Fruit fly (Drosophila melanogaster): ENCODE data around the gene Gr93b.

Gr93b gene

DNA sequence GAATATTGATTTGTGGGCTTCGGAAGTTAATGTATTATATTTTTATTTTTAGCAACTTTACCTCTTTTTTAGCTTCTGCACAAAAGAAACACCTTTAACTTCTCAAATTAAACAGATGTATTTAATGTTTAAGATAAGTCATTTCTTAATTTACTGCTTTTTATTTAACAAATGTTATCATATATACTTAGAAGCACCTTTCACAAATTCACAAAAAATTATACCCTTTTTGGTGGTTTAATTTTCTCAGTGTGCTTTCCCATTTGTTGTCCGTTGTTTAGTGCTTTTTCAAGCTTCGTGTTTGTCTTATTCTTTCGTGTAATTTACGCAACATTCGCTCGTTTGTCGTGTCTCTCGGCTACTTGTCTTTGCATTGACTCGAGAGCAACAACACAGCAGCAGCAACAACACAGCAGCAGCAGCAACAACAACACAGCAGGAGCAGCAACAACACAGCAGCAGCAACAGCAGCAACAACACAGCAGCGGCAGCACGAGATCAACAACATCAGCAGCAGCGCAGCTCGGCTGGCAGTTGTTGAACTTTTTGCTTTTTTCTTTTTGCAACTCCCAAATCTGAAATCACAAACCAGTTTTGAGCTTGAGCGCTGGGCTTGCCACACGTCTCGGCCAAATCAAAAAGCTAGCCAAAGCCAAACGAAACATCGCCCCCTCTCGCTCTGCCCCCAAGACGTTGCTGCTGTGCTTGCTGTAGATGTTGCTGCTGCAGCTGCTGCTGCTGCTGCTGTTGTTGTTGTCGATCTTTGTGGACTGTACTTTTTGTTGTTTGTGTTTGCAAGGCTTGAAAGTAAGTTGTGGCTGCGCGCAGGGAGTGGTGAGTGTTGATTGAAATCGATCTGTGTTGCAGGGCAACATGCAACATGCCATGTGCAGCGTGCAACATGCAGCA, 6.2 kb downstream of the Gr93b start (continued):
- TF ChIP-seq Dfd (GFP tag; optimal IDR thresholded peaks at IDR 0.05) (peak in 1 of 2 experiments; percentile 87), CG14860 (GFP tag; IDR thresholded peaks at IDR 0.05; ENCODE audit: partially characterized antibody) (no peak), ranshi (GFP tag; IDR thresholded peaks at IDR 0.05) (peak; percentile 55; the same call in 1 of the 2 replicates), ham (GFP tag; IDR thresholded peaks at IDR 0.05) (no peak), Hr51 (GFP tag; optimal IDR thresholded peaks at IDR 0.05) (no peak), lab (GFP tag; optimal IDR thresholded peaks at IDR 0.05) (peak; percentile 37), CG6683 (GFP tag; optimal IDR thresholded peaks at IDR 0.05) (no peak), lbe (GFP tag; optimal IDR thresholded peaks at IDR 0.05) (no peak), gfzf (GFP tag; optimal IDR thresholded peaks at IDR 0.05) (no peak), bigmax (GFP tag; optimal IDR thresholded peaks at IDR 0.05) (no peak), CG3281 (GFP tag; optimal IDR thresholded peaks at IDR 0.05) (peak; percentile 41), mld (GFP tag; IDR thresholded peaks at IDR 0.05; ENCODE audit: partially characterized antibody) (no peak), gem (tag; optimal IDR thresholded peaks at IDR 0.05) (peak; percentile 62)

DNA sequence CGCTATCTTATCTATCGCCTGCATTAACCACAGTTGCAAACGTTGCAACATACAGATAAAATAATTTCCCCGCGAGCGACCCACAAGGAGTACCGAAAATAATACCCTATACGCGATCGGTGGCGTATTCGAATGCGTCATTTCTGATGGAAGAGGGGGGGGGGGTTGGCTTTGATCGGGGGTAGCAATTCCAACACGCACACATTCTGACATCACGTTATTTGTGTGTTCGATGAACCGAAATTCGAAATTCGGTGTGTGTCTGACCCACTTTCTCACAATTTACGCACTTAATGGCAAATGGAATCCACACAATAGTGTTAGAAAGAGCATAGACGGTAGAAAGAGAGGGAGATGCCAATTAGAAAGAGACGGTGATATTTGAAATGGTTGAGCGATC, 7.0 kb downstream of the Gr93b start:
- TF ChIP-seq MBD-R2 (GFP tag; IDR thresholded peaks at IDR 0.05) (no peak), kay (GFP tag; optimal IDR thresholded peaks at IDR 0.05) (peak; percentile 69), gfzf (GFP tag; optimal IDR thresholded peaks at IDR 0.05) (no peak), CG17829 (tag; optimal IDR thresholded peaks at IDR 0.05) (no peak), CG13624 (GFP tag; optimal IDR thresholded peaks at IDR 0.05) (no peak), bbx (GFP tag; IDR thresholded peaks at IDR 0.05; ENCODE audit: partially characterized antibody) (no peak), slou (GFP tag; optimal IDR thresholded peaks at IDR 0.05) (no peak), Bgb (GFP tag; IDR thresholded peaks at IDR 0.05; ENCODE audit: partially characterized antibody) (0 out of 2 replicates have a peak, but pooled peaks have one; percentile 20), CG14965 (GFP tag; optimal IDR thresholded peaks at IDR 0.05; ENCODE audit: borderline replicate concordance) (no peak), sisA (GFP tag; IDR thresholded peaks at IDR 0.05) (no peak), Trl (optimal IDR thresholded peaks at IDR 0.05) (no peak), Trl (GFP tag; optimal IDR thresholded peaks at IDR 0.05) (no peak), vvl (GFP tag; IDR thresholded peaks at IDR 0.05) (peak; percentile 39; the same call in 1 of the 2 replicates), CG31365 (tag; optimal IDR thresholded peaks at IDR 0.05) (no peak), pzg (GFP tag; optimal IDR thresholded peaks at IDR 0.05) (no peak), Hr78 (GFP tag; optimal IDR thresholded peaks at IDR 0.05) (peak in 1 of 2 experiments; percentile 59), CG14014 (GFP tag; IDR thresholded peaks at IDR 0.05) (no peak), Ada2b (GFP tag; IDR thresholded peaks at IDR 0.05) (no peak), tin (GFP tag; optimal IDR thresholded peaks at IDR 0.05) (no peak), trh (GFP tag; optimal IDR thresholded peaks at IDR 0.05) (no peak), CG1832 (GFP tag; optimal IDR thresholded peaks at IDR 0.05) (peak; percentile 34), pnt (GFP tag; optimal IDR thresholded peaks at IDR 0.05) (no peak), dpn (GFP tag; optimal IDR thresholded peaks at IDR 0.05) (no peak), fd102C (GFP tag; optimal IDR thresholded peaks at IDR 0.05) (no peak), CG15479 (GFP tag; optimal IDR thresholded peaks at IDR 0.05) (peak; percentile 36), CG6654 (GFP tag; optimal IDR thresholded peaks at IDR 0.05) (no peak), gcm2 (GFP tag; optimal IDR thresholded peaks at IDR 0.05) (no peak), CG1603 (tag; optimal IDR thresholded peaks at IDR 0.05) (peak; percentile 17), dysf (GFP tag; IDR thresholded peaks at IDR 0.05) (no peak), exex (tag; optimal IDR thresholded peaks at IDR 0.05) (no peak), CG6683 (GFP tag; optimal IDR thresholded peaks at IDR 0.05) (no peak), chn (GFP tag; optimal IDR thresholded peaks at IDR 0.05) (no peak), Nf-YA (GFP tag; IDR thresholded peaks at IDR 0.05) (no peak), D (optimal IDR thresholded peaks at IDR 0.05) (no peak), D (GFP tag; optimal IDR thresholded peaks at IDR 0.05) (no peak), dati (GFP tag; IDR thresholded peaks at IDR 0.05) (no peak), CG3838 (GFP tag; optimal IDR thresholded peaks at IDR 0.05) (no peak)
